Worm (Caenorhabditis elegans) whole organism, L4/young adult: Measurements from ENCODE around the gene Y54G2A.11.

ENCODE experiments used
- dao-5 ChIP-seq: sonication (generic microtip); optimal IDR thresholded peaks from 2 replicates; lab custom pipeline; 2016; ENCODE audit warnings: missing genotype, missing genetic modification characterization, moderate library complexity, missing compliant biosample characterization
- him-1 ChIP-seq: sonication (generic microtip); optimal IDR thresholded peaks from 2 replicates; lab custom pipeline; 2016; ENCODE audit warnings: missing genotype, missing genetic modification reagents, missing genetic modification characterization, missing compliant biosample characterization

DNA sequence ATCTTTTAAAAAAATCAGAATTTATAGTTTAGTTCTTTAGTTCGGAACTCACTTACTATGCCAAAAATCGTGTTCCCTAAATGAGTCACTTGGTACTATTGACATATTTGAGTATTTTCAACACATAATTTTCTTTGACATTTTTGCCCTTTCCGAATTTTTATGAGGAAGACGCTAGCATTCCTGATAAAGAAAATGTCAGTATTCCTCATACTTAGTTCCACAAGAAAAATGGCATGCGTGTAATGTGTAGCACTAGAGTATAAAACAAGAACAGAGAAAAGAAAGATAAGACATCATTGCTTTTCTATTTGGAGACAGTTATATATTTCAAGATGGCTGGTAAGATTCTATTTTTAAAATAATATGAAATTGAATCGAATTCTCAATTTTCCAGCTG lies 41.6 kb downstream of the Y54G2A.11 start, which contains the start of gene Y94H6A.2:
- TF ChIP-seq him-1 (no peak), dao-5 (tag; lab: Kevin White, UChicago) (no peak)
